Worm (Caenorhabditis elegans): ENCODE data around the gene K05F1.6.

- no peak for TF ChIP-seq fos-1 (tag; optimal IDR thresholded peaks at IDR 0.05)
- no peak for TF ChIP-seq mdl-1 (tag; optimal IDR thresholded peaks at IDR 0.05)
- TF ChIP-seq nhr-21 (tag; optimal IDR thresholded peaks at IDR 0.05), result no peak
- no peak for TF ChIP-seq nhr-77 (tag; optimal IDR thresholded peaks at IDR 0.05)
- no peak for TF ChIP-seq nhr-6 (tag; optimal IDR thresholded peaks at IDR 0.05)
- no peak for TF ChIP-seq lin-39 (tag; optimal IDR thresholded peaks at IDR 0.05)
- TF ChIP-seq R02D3.7 (tag; optimal IDR thresholded peaks at IDR 0.05), result no peak
- TF ChIP-seq nhr-12 (tag; optimal IDR thresholded peaks at IDR 0.05), result no peak
- no peak for TF ChIP-seq zag-1 (tag; optimal IDR thresholded peaks at IDR 0.05)
- no peak for TF ChIP-seq egl-27 (tag; optimal IDR thresholded peaks at IDR 0.05)
- no peak for TF ChIP-seq mbf-1 (tag; optimal IDR thresholded peaks at IDR 0.05)
- TF ChIP-seq unc-39 (tag; optimal IDR thresholded peaks at IDR 0.05), result no peak
These were observed 17.2 kb downstream of the K05F1.6 start, which contains the start of gene K05F1.8 for ce11 chrII:5799553-5799952.
